Fruit fly (Drosophila melanogaster) whole organism, adult: ENCODE data around the gene Sas-4.

Experiments
- CG12768 ChIP-seq: fragments of 200-800 bp; sonication (Bioruptor generic); optimal IDR thresholded peaks from 2 replicates; lab custom pipeline; 2017; ENCODE audit warnings: missing biosample characterization, missing genetic modification characterization, mild to moderate bottlenecking, moderate library complexity, missing genetic modification reagents
- CG7045 ChIP-seq: fragments of 200-800 bp; sonication (Bioruptor generic); optimal IDR thresholded peaks from 2 replicates; lab custom pipeline; 2017; ENCODE audit warnings: missing biosample characterization, mild to moderate bottlenecking, missing genetic modification characterization
- toe ChIP-seq: fragments of 200-800 bp; sonication (Bioruptor generic); optimal IDR thresholded peaks from 2 replicates; lab custom pipeline; 2016; ENCODE audit warnings: missing biosample characterization, missing genetic modification characterization

- TF ChIP-seq CG12768 (no peak), CG7045 (GFP tag; lab: Kevin White, UChicago) (no peak), toe (GFP tag; lab: Kevin White, UChicago) (no peak)
Measured at dm6 chr3R:7154586-7155357, 3.6 kb downstream of the Sas-4 start, which contains the start of gene MAGE.
